Fruit fly (Drosophila melanogaster) whole organism, embryonic: Measurements from ENCODE around the gene Twdlalpha.

Source experiments
- Abd-B ChIP-seq: fragments of 200-800 bp; sonication (Bioruptor generic); optimal IDR thresholded peaks from 2 replicates; lab custom pipeline; 2018; ENCODE audit warnings: missing biosample characterization, mild to moderate bottlenecking, missing genetic modification characterization, moderate library complexity
- Adf1 ChIP-seq: fragments of 200-800 bp; sonication (Bioruptor generic); IDR thresholded peaks from 2 replicates; pipeline ENCODE4 v1.3.6; 2022; ENCODE audit warnings: missing biosample characterization, missing genetic modification characterization
- Atf6 ChIP-seq: fragments of 200-800 bp; sonication (Bioruptor generic); IDR thresholded peaks from 2 replicates; pipeline ENCODE4 v1.3.6; 2022; ENCODE audit warnings: missing biosample characterization, missing genetic modification characterization
- BtbVII ChIP-seq: fragments of 200-800 bp; sonication (Bioruptor generic); optimal IDR thresholded peaks from 3 replicates; lab custom pipeline; 2017; ENCODE audit warnings: missing biosample characterization, mild to moderate bottlenecking, missing genetic modification characterization
- CG11695 ChIP-seq: fragments of 200-800 bp; sonication (Bioruptor generic); IDR thresholded peaks from 3 replicates; pipeline ENCODE4 v1.3.6; 2022; ENCODE audit warnings: missing biosample characterization, missing genetic modification characterization
- CG11696 ChIP-seq: fragments of 200-800 bp; sonication (Bioruptor generic); IDR thresholded peaks from 2 replicates; pipeline ENCODE4 v1.3.6; 2022; ENCODE audit warnings: missing biosample characterization, missing genetic modification characterization
- CG12236 ChIP-seq: fragments of 200-800 bp; sonication (Bioruptor generic); optimal IDR thresholded peaks from 2 replicates; lab custom pipeline; 2016; ENCODE audit warnings: missing biosample characterization, missing genetic modification characterization
- CG13894 ChIP-seq: fragments of 200-800 bp; sonication (Bioruptor generic); optimal IDR thresholded peaks from 3 replicates; lab custom pipeline; 2018; ENCODE audit warnings: missing biosample characterization, mild to moderate bottlenecking, missing genetic modification characterization, moderate library complexity
- CG15514 ChIP-seq: fragments of 200-800 bp; sonication (Bioruptor generic); optimal IDR thresholded peaks from 3 replicates; lab custom pipeline; 2017; ENCODE audit warnings: missing biosample characterization, missing genetic modification characterization, mild to moderate bottlenecking, moderate library complexity, missing genetic modification reagents
- CG1603 ChIP-seq: fragments of 200-800 bp; sonication (Bioruptor generic); optimal IDR thresholded peaks from 2 replicates; lab custom pipeline; 2019; ENCODE audit warnings: missing biosample characterization, mild to moderate bottlenecking, missing genetic modification characterization, moderate library complexity
- CG18011 ChIP-seq: fragments of 200-800 bp; sonication (Bioruptor generic); optimal IDR thresholded peaks from 2 replicates; lab custom pipeline; 2017; ENCODE audit warnings: missing biosample characterization, missing genetic modification characterization, mild to moderate bottlenecking, moderate library complexity, missing genotype
- CG2199 ChIP-seq: fragments of 200-800 bp; sonication (Bioruptor generic); IDR thresholded peaks from 3 replicates; pipeline ENCODE4 v1.3.6; 2022; ENCODE audit warnings: missing biosample characterization, missing genetic modification characterization
- CG2202 ChIP-seq: fragments of 200-800 bp; sonication (Bioruptor generic); optimal IDR thresholded peaks from 2 replicates; lab custom pipeline; 2018; ENCODE audit warnings: missing biosample characterization, mild to moderate bottlenecking, missing genetic modification characterization
- CG31441 ChIP-seq: fragments of 200-800 bp; sonication (Bioruptor generic); IDR thresholded peaks from 2 replicates; pipeline ENCODE4 v1.3.6; 2022; ENCODE audit warnings: missing biosample characterization, missing genetic modification characterization
- CG33213 ChIP-seq: fragments of 200-800 bp; sonication (Bioruptor generic); optimal IDR thresholded peaks from 3 replicates; lab custom pipeline; 2016; ENCODE audit warnings: missing biosample characterization, missing genetic modification characterization
- CG42726 ChIP-seq: fragments of 200-800 bp; sonication (Bioruptor generic); IDR thresholded peaks from 2 replicates; pipeline ENCODE4 v1.3.6; 2022; ENCODE audit warnings: missing biosample characterization, missing genetic modification characterization; ENCODE audit not compliant: partially characterized antibody
- CG7357 ChIP-seq: fragments of 200-800 bp; sonication (Bioruptor generic); IDR thresholded peaks from 3 replicates; pipeline ENCODE4 v1.3.6; 2022; ENCODE audit warnings: missing biosample characterization, missing genetic modification characterization
- CG7963 ChIP-seq: fragments of 200-800 bp; sonication (Bioruptor generic); IDR thresholded peaks from 3 replicates; pipeline ENCODE4 v1.3.6; 2022; ENCODE audit warnings: missing biosample characterization, missing genetic modification characterization; ENCODE audit not compliant: partially characterized antibody
- CG8478 ChIP-seq: fragments of >200 bp; optimal IDR thresholded peaks from 2 replicates; lab custom pipeline; 2018
- CG9609 ChIP-seq: fragments of 200-800 bp; sonication (Bioruptor generic); optimal IDR thresholded peaks from 3 replicates; lab custom pipeline; 2016; ENCODE audit warnings: missing biosample characterization, missing genetic modification characterization
- CG9932 ChIP-seq: fragments of 200-800 bp; sonication (Bioruptor generic); IDR thresholded peaks from 2 replicates; pipeline ENCODE4 v1.3.6; 2022; ENCODE audit warnings: missing biosample characterization, missing genetic modification characterization
- CTCF ChIP-seq: fragments of 200-800 bp; sonication (Bioruptor generic); optimal IDR thresholded peaks from 2 replicates; lab custom pipeline; 2017; ENCODE audit warnings: missing biosample characterization, mild to moderate bottlenecking, missing genetic modification characterization, moderate library complexity
- CoRest ChIP-seq: fragments of 200-800 bp; sonication (Bioruptor generic); optimal IDR thresholded peaks from 3 replicates; lab custom pipeline; 2018; ENCODE audit warnings: missing biosample characterization, mild to moderate bottlenecking, missing genetic modification characterization, moderate library complexity
- Dref ChIP-seq: fragments of 200-800 bp; sonication (Bioruptor generic); IDR thresholded peaks from 2 replicates; pipeline ENCODE4 v1.3.6; 2022; ENCODE audit warnings: missing biosample characterization, missing genetic modification characterization
- E2f2 ChIP-seq: fragments of 200-800 bp; sonication (Bioruptor generic); IDR thresholded peaks from 2 replicates; pipeline ENCODE4 v1.3.6; 2022; ENCODE audit warnings: missing biosample characterization, missing genetic modification characterization
- Eip74EF ChIP-seq, 2 experiments: fragments of 200-800 bp in 1 of 2; fragments of >200 bp in 1 of 2; sonication (Bioruptor generic) in 1 of 2; optimal IDR thresholded peaks; 2 replicates each; lab custom pipeline; 2017 to 2019; ENCODE audit warnings: missing biosample characterization in 2 of 2, missing genetic modification characterization in 2 of 2, mild to moderate bottlenecking in 1 of 2, moderate library complexity in 1 of 2
- HLH54F ChIP-seq: fragments of 200-800 bp; sonication (Bioruptor generic); optimal IDR thresholded peaks from 3 replicates; lab custom pipeline; 2016; ENCODE audit warnings: missing biosample characterization, missing genetic modification characterization
- HmgZ ChIP-seq: fragments of 200-800 bp; sonication (Bioruptor generic); optimal IDR thresholded peaks from 2 replicates; lab custom pipeline; 2018; ENCODE audit warnings: missing biosample characterization, mild to moderate bottlenecking, missing genetic modification characterization
- Hr51 ChIP-seq, 2 experiments: fragments of 200-800 bp; sonication (Bioruptor generic); optimal IDR thresholded peaks; 2 replicates in 1 of 2; 3 replicates in 1 of 2; lab custom pipeline; 2016 to 2018; ENCODE audit warnings: missing biosample characterization in 2 of 2, missing genetic modification characterization in 2 of 2, mild to moderate bottlenecking in 1 of 2, moderate library complexity in 1 of 2
- Jarid2 ChIP-seq: fragments of 200-800 bp; sonication (Bioruptor generic); optimal IDR thresholded peaks from 3 replicates; lab custom pipeline; 2017; ENCODE audit warnings: mild to moderate bottlenecking, missing biosample characterization, missing genetic modification reagents, missing genetic modification characterization
- MBD-R2 ChIP-seq: fragments of 200-800 bp; sonication (Bioruptor generic); IDR thresholded peaks from 2 replicates; pipeline ENCODE4 v1.3.6; 2022; ENCODE audit warnings: missing biosample characterization, missing genetic modification characterization
- Med ChIP-seq: fragments of 200-800 bp; sonication (Bioruptor generic); peaks from one replicate; lab custom pipeline; 2016; ENCODE audit warnings: missing biosample characterization, missing genetic modification characterization, mild to moderate bottlenecking, inconsistent platforms, moderate library complexity
- Myb ChIP-seq: fragments of 200-800 bp; sonication (Bioruptor generic); optimal IDR thresholded peaks from 2 replicates; lab custom pipeline; 2016; ENCODE audit warnings: missing biosample characterization, missing genetic modification characterization
- Opbp ChIP-seq: fragments of 200-800 bp; sonication (Bioruptor generic); IDR thresholded peaks from 3 replicates; pipeline ENCODE4 v1.3.6; 2022; ENCODE audit warnings: missing biosample characterization, missing genetic modification characterization; ENCODE audit not compliant: partially characterized antibody
- Sin3A ChIP-seq: fragments of >200 bp; optimal IDR thresholded peaks from 2 replicates; lab custom pipeline; 2018
- Sox102F ChIP-seq: fragments of 200-800 bp; sonication (Bioruptor generic); optimal IDR thresholded peaks from 2 replicates; lab custom pipeline; 2018; ENCODE audit warnings: missing biosample characterization, mild to moderate bottlenecking, missing genetic modification characterization, moderate library complexity
- Sry-δ ChIP-seq: fragments of 200-800 bp; sonication (Bioruptor generic); optimal IDR thresholded peaks from 2 replicates; lab custom pipeline; 2016; ENCODE audit warnings: missing biosample characterization, missing genetic modification characterization
- amos ChIP-seq: fragments of 200-800 bp; sonication (Bioruptor generic); IDR thresholded peaks from 2 replicates; pipeline ENCODE4 v1.3.6; 2022; ENCODE audit warnings: missing biosample characterization, missing genetic modification characterization; ENCODE audit not compliant: partially characterized antibody
- bab2 ChIP-seq: fragments of 200-800 bp; sonication (Bioruptor generic); optimal IDR thresholded peaks from 2 replicates; lab custom pipeline; 2016; ENCODE audit warnings: missing biosample characterization, missing genetic modification characterization
- fru ChIP-seq: fragments of >200 bp; optimal IDR thresholded peaks from 2 replicates; lab custom pipeline; 2017
- gfzf ChIP-seq: fragments of 200-800 bp; sonication (Bioruptor generic); optimal IDR thresholded peaks from 2 replicates; lab custom pipeline; 2016; ENCODE audit warnings: missing biosample characterization, mild to moderate bottlenecking, missing genetic modification characterization, moderate library complexity
- ham ChIP-seq: fragments of 200-800 bp; sonication (Bioruptor generic); IDR thresholded peaks from 2 replicates; pipeline ENCODE4 v1.3.6; 2022; ENCODE audit warnings: missing biosample characterization, missing genetic modification characterization
- nau ChIP-seq: fragments of 200-800 bp; sonication (Bioruptor generic); optimal IDR thresholded peaks from 3 replicates; lab custom pipeline; 2017; ENCODE audit warnings: missing biosample characterization, mild to moderate bottlenecking, missing genetic modification characterization, missing genetic modification reagents
- phol ChIP-seq: fragments of 200-800 bp; sonication (Bioruptor generic); optimal IDR thresholded peaks from 3 replicates; lab custom pipeline; 2018; ENCODE audit warnings: missing biosample characterization, mild to moderate bottlenecking, missing genetic modification characterization, moderate library complexity
- pzg ChIP-seq: fragments of 200-800 bp; sonication (Bioruptor generic); optimal IDR thresholded peaks from 3 replicates; lab custom pipeline; 2018; ENCODE audit warnings: missing biosample characterization, mild to moderate bottlenecking, missing genetic modification characterization, moderate library complexity
- repo ChIP-seq: fragments of 200-800 bp; sonication (Bioruptor generic); optimal IDR thresholded peaks from 2 replicates; lab custom pipeline; 2016; ENCODE audit warnings: missing biosample characterization, missing genetic modification characterization
- rib ChIP-seq: fragments of 200-800 bp; sonication (Bioruptor generic); IDR thresholded peaks from 2 replicates; pipeline ENCODE4 v1.3.6; 2022; ENCODE audit warnings: missing biosample characterization, missing genetic modification characterization
- schlank ChIP-seq: fragments of 200-800 bp; sonication (Bioruptor generic); optimal IDR thresholded peaks from 2 replicates; lab custom pipeline; 2018; ENCODE audit warnings: missing biosample characterization, mild to moderate bottlenecking, missing genetic modification characterization
- sima ChIP-seq: fragments of 200-800 bp; sonication (Bioruptor generic); optimal IDR thresholded peaks from 2 replicates; lab custom pipeline; 2016; ENCODE audit warnings: missing biosample characterization, missing genetic modification characterization
- stwl ChIP-seq: fragments of 200-800 bp; sonication (Bioruptor generic); optimal IDR thresholded peaks from 3 replicates; lab custom pipeline; 2018; ENCODE audit warnings: missing biosample characterization, mild to moderate bottlenecking, missing genetic modification characterization, moderate library complexity

Gene Twdlalpha

DNA sequence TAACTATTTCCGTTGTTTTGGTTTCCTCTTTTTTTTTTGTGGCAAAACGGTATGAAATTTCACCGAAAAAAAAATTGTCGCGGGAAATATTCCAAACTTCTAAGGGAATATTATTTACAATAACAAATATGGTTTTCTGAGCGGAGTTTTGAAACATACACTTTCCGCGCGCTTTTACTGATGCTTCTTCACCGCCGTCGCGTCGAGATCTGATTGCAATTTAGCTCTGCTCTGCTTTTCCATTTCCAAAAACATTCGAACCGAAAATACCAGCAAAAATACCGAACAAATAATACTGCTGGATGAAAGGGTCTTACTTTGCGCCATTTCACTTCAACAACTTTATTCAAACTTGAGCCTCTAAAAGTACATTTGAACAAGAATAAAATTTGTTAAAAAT is 47.7 kb upstream of the Twdlalpha start, which contains the start of gene Septin4 (continued):
- no peak for TF ChIP-seq sima (GFP tag; lab: Kevin White, UChicago)
- peak; percentile 56 for TF ChIP-seq Med
- peak; percentile 20; the same call in 1 of the 2 replicates for TF ChIP-seq Adf1 (GFP tag; lab: Robert Waterston, UW)
- TF ChIP-seq CG7963 (GFP tag; lab: Robert Waterston, UW): no peak
- TF ChIP-seq CG13894: no peak
- TF ChIP-seq CG31441 (GFP tag; lab: Robert Waterston, UW): no peak
- TF ChIP-seq nau: no peak
- peak; percentile 36 for TF ChIP-seq pzg (GFP tag; lab: Kevin White, UChicago)
- no peak for TF ChIP-seq ham (GFP tag; lab: Robert Waterston, UW)
- no peak for TF ChIP-seq schlank (tag; lab: Kevin White, UChicago)
- TF ChIP-seq Sin3A (lab: Kevin White, UChicago): no peak
- TF ChIP-seq repo: no peak
- no peak for TF ChIP-seq fru (lab: Kevin White, UChicago)
- no peak for TF ChIP-seq Eip74EF (GFP tag; optimal IDR thresholded peaks at IDR 0.05; lab: Kevin White, UChicago)
- TF ChIP-seq bab2 (GFP tag; lab: Kevin White, UChicago): no peak
- no peak for TF ChIP-seq Sox102F (GFP tag; lab: Kevin White, UChicago)
- TF ChIP-seq CG8478 (lab: Kevin White, UChicago): no peak
- no peak for TF ChIP-seq CG7357 (GFP tag; lab: Robert Waterston, UW)

DNA sequence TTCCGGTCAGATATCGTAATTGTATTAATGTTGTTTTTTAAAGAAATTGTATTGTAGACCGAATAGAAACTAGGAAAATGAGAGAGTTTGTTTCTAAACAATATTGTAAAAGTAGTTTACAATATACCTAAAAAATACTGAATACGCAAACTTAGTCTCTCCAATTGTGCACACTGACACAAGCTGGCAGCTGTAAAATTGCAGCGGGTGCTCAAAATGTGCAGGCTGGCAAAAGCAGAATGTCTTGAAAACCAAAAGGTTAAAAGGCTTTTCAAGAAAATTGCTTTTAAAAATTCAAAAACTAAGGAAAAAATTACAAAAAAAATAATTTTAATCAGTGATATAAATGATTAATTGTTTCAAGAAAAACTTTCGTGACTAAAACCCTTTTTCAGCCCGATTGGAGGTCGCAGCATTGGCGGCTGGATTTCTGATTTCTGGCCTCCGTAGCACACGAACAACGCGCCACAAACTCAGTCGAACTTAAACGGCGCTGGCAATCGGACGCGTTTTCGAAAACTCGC is 46.9 kb upstream of the Twdlalpha start, which contains the start of gene CG4678:
TSS of gene CG4678 (plus strand) at position 474 of the 524 bp plus-strand sequence.
- TF ChIP-seq BtbVII (GFP tag; lab: Kevin White, UChicago) (no peak), Dref (GFP tag; lab: Robert Waterston, UW) (peak; percentile 46; the same call in 1 of the 2 replicates), CoRest (tag; lab: Kevin White, UChicago) (peak; percentile 42), CG9609 (GFP tag; lab: Kevin White, UChicago) (peak; percentile 6), CG18011 (GFP tag; lab: Kevin White, UChicago) (peak; percentile 99), HLH54F (GFP tag; lab: Kevin White, UChicago) (no peak), Hr51 (GFP tag; optimal IDR thresholded peaks at IDR 0.05; lab: Kevin White, UChicago) (peak in 1 of 2 experiments; percentile 12), MBD-R2 (GFP tag; lab: Robert Waterston, UW) (peak; percentile 35; the same call in 1 of the 2 replicates), CG1603 (tag; lab: Kevin White, UChicago) (peak; percentile 49), Jarid2 (GFP tag; lab: Kevin White, UChicago) (peak; percentile 29), CG12236 (GFP tag; lab: Kevin White, UChicago) (no peak), CG42726 (peak; percentile 51; the same call in 1 of the 2 replicates), E2f2 (GFP tag; lab: Robert Waterston, UW) (peak; percentile 89), CG2202 (tag; lab: Kevin White, UChicago) (no peak), Myb (GFP tag; lab: Kevin White, UChicago) (peak; percentile 52), CG33213 (GFP tag; lab: Kevin White, UChicago) (peak; percentile 58), Sry-δ (peak; percentile 9), CG15514 (GFP tag; lab: Kevin White, UChicago) (peak; percentile 24), pzg (GFP tag; lab: Kevin White, UChicago) (peak; percentile 64), CG11696 (GFP tag; lab: Robert Waterston, UW) (no peak), HmgZ (tag; lab: Kevin White, UChicago) (peak; percentile 20), CG11695 (no peak), phol (tag; lab: Kevin White, UChicago) (peak; percentile 19), amos (peak; percentile 32; the same call in 1 of the 2 replicates), CG9932 (GFP tag; lab: Robert Waterston, UW) (0 out of 2 replicates have a peak, but pooled peaks have one; percentile 12), Opbp (GFP tag; lab: Robert Waterston, UW) (peak; percentile 52; the same call in 2 of the 3 replicates), gfzf (peak; percentile 72), Abd-B (GFP tag; lab: Kevin White, UChicago) (peak; percentile 44), stwl (tag; lab: Kevin White, UChicago) (peak; percentile 90), CG2199 (GFP tag; lab: Robert Waterston, UW) (peak; percentile 79; the same call in 2 of the 3 replicates), Atf6 (GFP tag; lab: Robert Waterston, UW) (no peak), CTCF (peak; percentile 56), rib (GFP tag; lab: Robert Waterston, UW) (no peak)
